Fruit fly (Drosophila melanogaster): ENCODE data around the gene lectin-29Ca.
A peak's percentile ranks its signal among the peaks of the same experiment; 100 is the strongest.

The lectin-29Ca gene

DNA sequence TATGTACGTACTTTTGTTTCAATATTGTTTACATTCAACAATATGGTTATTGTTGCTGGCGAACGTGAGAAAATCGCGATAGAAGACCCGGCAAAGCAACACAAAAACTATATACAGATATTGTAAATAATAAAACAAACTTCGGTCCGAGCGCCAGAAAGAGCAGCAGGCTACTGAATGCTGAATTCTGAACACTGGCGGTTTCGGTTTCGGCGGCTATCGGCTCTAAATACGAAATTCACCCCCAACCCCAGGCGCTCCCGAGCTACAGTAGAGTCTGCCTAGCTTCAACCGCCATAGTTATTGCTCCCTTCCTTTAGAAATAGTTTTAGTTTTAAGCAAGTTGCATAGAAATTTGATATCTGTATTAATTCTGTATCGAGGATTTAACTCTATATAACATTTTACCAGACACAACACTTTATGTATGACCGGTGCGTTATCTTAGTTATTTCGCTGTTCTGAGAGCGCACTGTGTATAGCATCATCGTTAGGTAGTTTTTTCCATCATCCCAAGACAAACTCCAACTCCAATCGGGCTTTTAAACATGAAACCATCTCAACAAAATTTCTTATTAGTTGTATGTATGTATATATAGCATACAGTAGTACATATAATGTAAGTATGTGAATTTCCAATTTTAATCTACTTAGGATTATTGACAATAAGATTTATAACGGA lies 31.7 kb downstream of the lectin-29Ca start, which contains the start of gene CG7627 (continued):
- TF ChIP-seq ss (GFP tag; optimal IDR thresholded peaks at IDR 0.05), result peak; percentile 16 to 41
- no peak for TF ChIP-seq dac (GFP tag; optimal IDR thresholded peaks at IDR 0.05)
- TF ChIP-seq vri (GFP tag; optimal IDR thresholded peaks at IDR 0.05), result peak; percentile 77
- peak; percentile 76 for TF ChIP-seq CG32006 (GFP tag; optimal IDR thresholded peaks at IDR 0.05)
- TF ChIP-seq Eip75B (GFP tag; optimal IDR thresholded peaks at IDR 0.05), result peak; percentile 58
- peak; percentile 51 for TF ChIP-seq CG3032 (tag; optimal IDR thresholded peaks at IDR 0.05)
- peak; percentile 5 for TF ChIP-seq CG11762 (GFP tag; optimal IDR thresholded peaks at IDR 0.05; ENCODE audit: insufficient read depth)
- peak; percentile 81 for TF ChIP-seq CG6163 (GFP tag; IDR thresholded peaks at IDR 0.05)
- peak; percentile 84 for TF ChIP-seq esn (GFP tag; optimal IDR thresholded peaks at IDR 0.05)
- TF ChIP-seq Blimp-1 (GFP tag; optimal IDR thresholded peaks at IDR 0.05), result peak; percentile 46
- peak; percentile 8 for TF ChIP-seq CG1621 (tag; optimal IDR thresholded peaks at IDR 0.05)
- TF ChIP-seq Gug (GFP tag; IDR thresholded peaks at IDR 0.05), result peak; percentile 55
- peak; percentile 66 for TF ChIP-seq CG15336 (GFP tag; IDR thresholded peaks at IDR 0.05)
- peak; percentile 77 for TF ChIP-seq CG8119 (GFP tag; IDR thresholded peaks at IDR 0.05)
- peak; percentile 78 for TF ChIP-seq eg (GFP tag; IDR thresholded peaks at IDR 0.05)
- peak; percentile 52 for TF ChIP-seq Sox15 (GFP tag; optimal IDR thresholded peaks at IDR 0.05)
- peak; percentile 66 for TF ChIP-seq CG31627 (GFP tag; optimal IDR thresholded peaks at IDR 0.05)
- peak; percentile 94 for TF ChIP-seq Eip78C (GFP tag)
- peak; percentile 68; the same call in 1 of the 2 replicates for TF ChIP-seq CG11294 (GFP tag; IDR thresholded peaks at IDR 0.05)
- peak; percentile 68 for TF ChIP-seq Smox (GFP tag; optimal IDR thresholded peaks at IDR 0.05)
- peak; percentile 47 for TF ChIP-seq dsx (GFP tag; optimal IDR thresholded peaks at IDR 0.05; ENCODE audit: poor library complexity, severe bottlenecking)
- no peak for TF ChIP-seq fd85E (GFP tag; optimal IDR thresholded peaks at IDR 0.05)
- TF ChIP-seq net (GFP tag; optimal IDR thresholded peaks at IDR 0.05), result peak; percentile 73
- TF ChIP-seq CG11902 (GFP tag; optimal IDR thresholded peaks at IDR 0.05), result peak; percentile 61
- peak; percentile 46 for TF ChIP-seq CG3919 (GFP tag; optimal IDR thresholded peaks at IDR 0.05)
- peak; percentile 12 to 57 for TF ChIP-seq salr (GFP tag; optimal IDR thresholded peaks at IDR 0.05)
- TF ChIP-seq Sox102F (GFP tag; optimal IDR thresholded peaks at IDR 0.05), result peak; percentile 78
- TF ChIP-seq Hr4 (GFP tag; optimal IDR thresholded peaks at IDR 0.05), result peak; percentile 58
- peak; percentile 30 for TF ChIP-seq CG9139 (GFP tag; optimal IDR thresholded peaks at IDR 0.05)
- TF ChIP-seq CG7368 (GFP tag; optimal IDR thresholded peaks at IDR 0.05), result peak; percentile 53
- peak; percentile 59 for TF ChIP-seq CG8319 (GFP tag; optimal IDR thresholded peaks at IDR 0.05)
- TF ChIP-seq CG6808 (GFP tag; optimal IDR thresholded peaks at IDR 0.05), result peak; percentile 64
- peak; percentile 51 for TF ChIP-seq fkh (GFP tag; optimal IDR thresholded peaks at IDR 0.05)
- TF ChIP-seq Hr39 (GFP tag; optimal IDR thresholded peaks at IDR 0.05), result peak; percentile 73
- TF ChIP-seq Sox14 (GFP tag; optimal IDR thresholded peaks at IDR 0.05), result peak; percentile 72

DNA sequence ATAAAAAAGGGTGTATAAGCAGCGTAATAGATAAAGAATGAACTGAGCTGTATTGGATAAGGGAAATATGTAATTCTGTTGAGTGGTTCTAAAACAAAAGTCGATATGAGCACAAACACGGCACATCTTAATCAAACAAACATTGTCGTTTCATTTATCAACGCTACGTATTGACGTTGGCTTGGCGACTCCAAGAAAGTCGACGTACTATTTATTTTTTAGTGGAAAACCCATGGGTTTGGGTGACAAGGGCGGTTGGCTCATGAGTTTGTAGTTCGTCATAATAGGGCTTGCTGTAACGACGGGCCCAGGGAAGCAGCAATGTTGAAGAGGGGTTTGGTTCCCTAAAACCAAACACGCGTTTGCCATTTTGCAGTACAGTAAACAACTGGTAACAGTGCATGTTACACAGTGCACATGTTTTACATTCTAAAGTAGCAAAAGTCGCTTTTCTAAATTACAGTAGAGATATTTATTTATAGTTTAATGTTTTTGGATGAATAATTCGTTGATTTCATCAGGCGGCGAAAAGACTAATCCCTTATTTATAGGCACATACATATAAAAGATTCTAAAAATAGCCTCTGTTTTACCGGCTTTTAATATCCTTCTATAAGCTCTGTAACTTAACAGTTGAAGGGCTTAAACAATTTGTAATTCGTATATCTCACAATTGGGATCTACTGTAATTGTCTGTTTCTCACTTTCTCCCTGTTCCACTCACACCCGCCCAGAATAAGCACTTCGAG lies 32.7 kb downstream of the lectin-29Ca start:
- TF ChIP-seq CG8319 (GFP tag; optimal IDR thresholded peaks at IDR 0.05) (peak; percentile 27), Met (GFP tag; optimal IDR thresholded peaks at IDR 0.05) (peak; percentile 77), Ets96B (tag; optimal IDR thresholded peaks at IDR 0.05) (peak; percentile 17), fd85E (GFP tag; optimal IDR thresholded peaks at IDR 0.05) (peak; percentile 17), CG6163 (GFP tag; IDR thresholded peaks at IDR 0.05) (peak; percentile 39; the same call in 1 of the 3 replicates), esn (GFP tag; optimal IDR thresholded peaks at IDR 0.05) (peak; percentile 75), Hr39 (GFP tag; optimal IDR thresholded peaks at IDR 0.05) (peak; percentile 68), Hr38 (GFP tag; optimal IDR thresholded peaks at IDR 0.05) (no peak), eg (GFP tag; IDR thresholded peaks at IDR 0.05) (peak; percentile 43; the same call in 2 of the 3 replicates), Eip75B (GFP tag; optimal IDR thresholded peaks at IDR 0.05) (peak; percentile 62), svp (GFP tag) (peak; percentile 85), fkh (GFP tag; optimal IDR thresholded peaks at IDR 0.05) (peak; percentile 75), CG32006 (GFP tag; optimal IDR thresholded peaks at IDR 0.05) (peak; percentile 73), CG4318 (GFP tag; optimal IDR thresholded peaks at IDR 0.05) (peak; percentile 5), CG11294 (GFP tag; IDR thresholded peaks at IDR 0.05) (peak; percentile 27; the same call in 1 of the 2 replicates), Blimp-1 (GFP tag; optimal IDR thresholded peaks at IDR 0.05) (peak; percentile 41), vri (GFP tag; optimal IDR thresholded peaks at IDR 0.05) (no peak), CG31627 (GFP tag; optimal IDR thresholded peaks at IDR 0.05) (peak; percentile 69), CG6792 (GFP tag; optimal IDR thresholded peaks at IDR 0.05) (peak; percentile 62), acj6 (GFP tag; optimal IDR thresholded peaks at IDR 0.05) (peak; percentile 67), CG11762 (GFP tag; optimal IDR thresholded peaks at IDR 0.05; ENCODE audit: insufficient read depth) (no peak), Sox14 (GFP tag; optimal IDR thresholded peaks at IDR 0.05) (peak; percentile 50), net (GFP tag; optimal IDR thresholded peaks at IDR 0.05) (peak; percentile 47), Sox102F (GFP tag; optimal IDR thresholded peaks at IDR 0.05) (peak; percentile 66), Smox (GFP tag; optimal IDR thresholded peaks at IDR 0.05) (peak; percentile 61), CG8119 (GFP tag; IDR thresholded peaks at IDR 0.05) (no peak; the same call in 1 of the 3 replicates), CG16779 (tag; optimal IDR thresholded peaks at IDR 0.05) (no peak), CG1621 (tag; optimal IDR thresholded peaks at IDR 0.05) (no peak), CG3919 (GFP tag; optimal IDR thresholded peaks at IDR 0.05) (no peak), ss (GFP tag; optimal IDR thresholded peaks at IDR 0.05) (peak; percentile 30 to 62), CG11902 (GFP tag; optimal IDR thresholded peaks at IDR 0.05) (peak; percentile 20)

Data from whole organism, prepupa.